Worm (Caenorhabditis elegans) whole organism, L3 larva: ENCODE measurements around the gene T09A5.4.

ENCODE experiments used
- ama-1 ChIP-seq: fragments of 150-350 bp; optimal IDR thresholded peaks from 2 replicates; lab custom pipeline; 2018
- ceh-16 ChIP-seq: sonication (generic microtip); optimal IDR thresholded peaks from 2 replicates; lab custom pipeline; 2017; ENCODE audit warnings: missing biosample characterization, missing genetic modification characterization
- ceh-82 ChIP-seq: fragments of 150-350 bp; optimal IDR thresholded peaks from 2 replicates; lab custom pipeline; 2014; ENCODE audit warnings: missing biosample characterization, missing genetic modification characterization
- daf-12 ChIP-seq: fragments of 150-350 bp; optimal IDR thresholded peaks from 2 replicates; lab custom pipeline; 2014; ENCODE audit warnings: missing biosample characterization, missing genetic modification reagents, missing genetic modification characterization
- fos-1 ChIP-seq: fragments of 150-350 bp; optimal IDR thresholded peaks from 2 replicates; lab custom pipeline; 2014; ENCODE audit warnings: missing biosample characterization, missing genetic modification characterization
- lin-39 ChIP-seq: fragments of 150-350 bp; optimal IDR thresholded peaks from 2 replicates; lab custom pipeline; 2018; ENCODE audit warnings: missing biosample characterization, missing genetic modification reagents, missing genetic modification characterization
- lsy-12 ChIP-seq: sonication (generic microtip); optimal IDR thresholded peaks from 2 replicates; lab custom pipeline; 2016; ENCODE audit warnings: mild to moderate bottlenecking, missing genetic modification characterization, missing compliant biosample characterization
- nhr-11 ChIP-seq: fragments of 150-350 bp; optimal IDR thresholded peaks from 2 replicates; lab custom pipeline; 2014; ENCODE audit warnings: missing biosample characterization, missing genetic modification characterization
- nhr-77 ChIP-seq: fragments of 150-350 bp; optimal IDR thresholded peaks from 2 replicates; lab custom pipeline; 2014; ENCODE audit warnings: missing biosample characterization, missing genetic modification characterization
- pqm-1 ChIP-seq: fragments of 150-350 bp; optimal IDR thresholded peaks from 2 replicates; lab custom pipeline; 2017; ENCODE audit warnings: missing biosample characterization, missing genetic modification characterization, inconsistent platforms
- snpc-4 ChIP-seq: fragments of 150-350 bp; optimal IDR thresholded peaks from 2 replicates; lab custom pipeline; 2014; ENCODE audit warnings: missing biosample characterization, missing genetic modification characterization
- unc-39 ChIP-seq: sonication (generic microtip); optimal IDR thresholded peaks from 4 replicates; lab custom pipeline; 2017; ENCODE audit warnings: missing biosample characterization, missing genetic modification characterization
- unc-62 ChIP-seq: fragments of 150-350 bp; sonication (generic microtip); optimal IDR thresholded peaks from 4 replicates; lab custom pipeline; 2014; ENCODE audit warnings: missing biosample characterization, missing genetic modification reagents, missing genetic modification characterization
- zag-1 ChIP-seq: fragments of 150-350 bp; optimal IDR thresholded peaks from 2 replicates; lab custom pipeline; 2014; ENCODE audit warnings: missing biosample characterization, missing genetic modification characterization

ce11 chrII:7858101-7858500 lies 12.1 kb downstream of the T09A5.4 start, which contains the start of gene sds-22:
- no peak for TF ChIP-seq ceh-82 (tag; lab: Kevin White, UChicago)
- TF ChIP-seq lin-39 (tag; lab: Kevin White, UChicago), result no peak
- TF ChIP-seq nhr-11 (tag; lab: Kevin White, UChicago), result no peak
- TF ChIP-seq unc-39 (tag; lab: Kevin White, UChicago), result no peak
- TF ChIP-seq unc-62 (GFP tag; lab: Kevin White, UChicago), result no peak
- no peak for TF ChIP-seq zag-1 (tag; lab: Kevin White, UChicago)
- no peak for TF ChIP-seq daf-12 (tag; lab: Kevin White, UChicago)
- no peak for TF ChIP-seq ceh-16
- TF ChIP-seq pqm-1 (tag; lab: Kevin White, UChicago), result no peak
- TF ChIP-seq nhr-77, result no peak
- no peak for TF ChIP-seq snpc-4
- no peak for TF ChIP-seq fos-1
- no peak for TF ChIP-seq lsy-12 (tag; lab: Kevin White, UChicago)
- no peak for TF ChIP-seq ama-1 (lab: Kevin White, UChicago)
